Fruit fly (Drosophila melanogaster) whole organism, adult: ENCODE results near the gene Wdr24.
A peak's percentile ranks its signal among the peaks of the same experiment; 100 is the strongest.

Experiments
- CG5204 ChIP-seq: fragments of 200-800 bp; sonication (Bioruptor generic); optimal IDR thresholded peaks from 2 replicates; lab custom pipeline; 2016; ENCODE audit warnings: missing biosample characterization, missing genetic modification characterization
- Hr96 ChIP-seq: fragments of 200-800 bp; sonication (Bioruptor generic); optimal IDR thresholded peaks from 2 replicates; lab custom pipeline; 2016; ENCODE audit warnings: missing biosample characterization, missing genetic modification characterization
- Mnt ChIP-seq: fragments of 200-800 bp; sonication (Bioruptor generic); optimal IDR thresholded peaks from 2 replicates; lab custom pipeline; 2016; ENCODE audit warnings: missing biosample characterization, mild to moderate bottlenecking, missing genetic modification characterization
- kay ChIP-seq: fragments of 200-800 bp; sonication (Bioruptor generic); peaks from one replicate; lab custom pipeline; 2016; ENCODE audit warnings: missing biosample characterization, missing genetic modification characterization, borderline replicate concordance
- ovo ChIP-seq: fragments of 200-800 bp; sonication (Bioruptor generic); optimal IDR thresholded peaks from 2 replicates; lab custom pipeline; 2016; ENCODE audit warnings: missing biosample characterization, missing genetic modification characterization
- pad ChIP-seq: fragments of 200-800 bp; sonication (Bioruptor generic); optimal IDR thresholded peaks from 3 replicates; lab custom pipeline; 2017; ENCODE audit warnings: missing biosample characterization, missing genetic modification characterization, mild to moderate bottlenecking, moderate library complexity, missing genetic modification reagents
- tj ChIP-seq: fragments of 200-800 bp; sonication (Bioruptor generic); optimal IDR thresholded peaks from 3 replicates; lab custom pipeline; 2017; ENCODE audit warnings: missing biosample characterization, mild to moderate bottlenecking, missing genetic modification characterization, moderate library complexity

DNA sequence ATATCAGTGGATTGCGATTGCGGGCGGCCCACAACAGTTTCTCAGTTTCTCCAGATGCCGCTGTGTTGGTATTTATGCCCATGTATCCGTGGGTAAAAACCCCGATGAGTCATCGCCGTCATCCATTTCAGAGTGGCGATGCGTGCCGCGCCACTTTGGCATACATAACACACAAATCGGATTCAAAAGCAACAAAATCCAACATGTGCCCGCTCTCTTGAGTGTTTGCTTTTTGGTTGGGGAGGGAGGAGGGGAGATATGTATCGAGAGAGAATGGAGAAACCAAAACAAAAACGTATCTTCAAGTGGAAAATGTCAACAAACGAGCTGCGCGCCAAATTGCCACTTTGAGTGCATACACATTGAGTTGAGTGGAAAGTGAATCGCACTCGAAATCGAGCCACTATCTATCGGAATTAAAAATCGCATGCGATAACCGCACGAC, 26.8 kb upstream of the Wdr24 start:
- peak; percentile 87 for TF ChIP-seq Mnt (GFP tag; lab: Kevin White, UChicago)
- TF ChIP-seq CG5204 (GFP tag; lab: Kevin White, UChicago), result no peak
- no peak for TF ChIP-seq Hr96
- TF ChIP-seq tj (GFP tag; lab: Kevin White, UChicago), result no peak
- TF ChIP-seq ovo (GFP tag; lab: Kevin White, UChicago), result no peak
- no peak for TF ChIP-seq kay (GFP tag; lab: Kevin White, UChicago)
- no peak for TF ChIP-seq pad
